Worm (Caenorhabditis elegans): Measurements from ENCODE around the gene F59C12.4.

The F59C12.4 gene

ce11 chrX:16629168-16629567 lies 26.7 kb upstream of the F59C12.4 start:
- no peak for TF ChIP-seq T23F11.4 (GFP tag; optimal IDR thresholded peaks at IDR 0.05)
- no peak for TF ChIP-seq ets-4 (tag; optimal IDR thresholded peaks at IDR 0.05)
- no peak for TF ChIP-seq nhr-11 (tag; optimal IDR thresholded peaks at IDR 0.05)
- no peak for TF ChIP-seq sox-2 (GFP tag; IDR thresholded peaks at IDR 0.05)
- no peak for TF ChIP-seq gmeb-2 (tag; optimal IDR thresholded peaks at IDR 0.05)
- TF ChIP-seq Y22D7AL.16 (tag; optimal IDR thresholded peaks at IDR 0.05), result no peak
- no peak for TF ChIP-seq ceh-22 (tag; optimal IDR thresholded peaks at IDR 0.05)
- no peak for TF ChIP-seq che-1 (tag; optimal IDR thresholded peaks at IDR 0.05)
- no peak for TF ChIP-seq C08G9.2 (tag; optimal IDR thresholded peaks at IDR 0.05)
- no peak for TF ChIP-seq pat-9 (tag; optimal IDR thresholded peaks at IDR 0.05)
- TF ChIP-seq pqm-1 (tag; optimal IDR thresholded peaks at IDR 0.05), result no peak
- TF ChIP-seq ahr-1 (tag; optimal IDR thresholded peaks at IDR 0.05), result no peak
- no peak for TF ChIP-seq zip-5 (tag; optimal IDR thresholded peaks at IDR 0.05)
- TF ChIP-seq nfya-1 (tag; optimal IDR thresholded peaks at IDR 0.05), result no peak
- no peak for TF ChIP-seq ceh-45 (GFP tag; IDR thresholded peaks at IDR 0.05)
- no peak for TF ChIP-seq pha-4 (tag; optimal IDR thresholded peaks at IDR 0.05)
- TF ChIP-seq ttx-3 (tag; optimal IDR thresholded peaks at IDR 0.05), result no peak

DNA sequence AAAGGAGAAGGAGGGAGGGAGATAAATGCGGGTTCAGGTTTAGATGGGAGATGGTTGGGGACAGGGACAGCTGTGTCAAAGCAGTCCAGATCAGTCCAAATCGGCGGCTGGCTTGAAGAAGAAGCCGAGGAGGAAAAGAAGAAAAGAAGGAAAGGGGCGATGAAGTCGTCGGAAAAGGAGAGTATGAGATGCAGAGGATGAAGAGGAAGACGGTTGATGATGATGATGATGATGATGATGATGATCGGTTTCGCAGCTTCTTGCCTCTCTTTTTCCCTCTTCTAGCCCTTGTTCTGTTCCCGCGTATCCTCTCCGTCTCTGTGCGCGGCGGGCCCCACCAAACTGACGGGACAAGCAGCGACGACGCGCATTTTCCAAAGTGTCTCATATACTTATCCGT lies 24.4 kb upstream of the F59C12.4 start:
- no peak for TF ChIP-seq syd-9 (tag; optimal IDR thresholded peaks at IDR 0.05)
- TF ChIP-seq ceh-2 (tag; optimal IDR thresholded peaks at IDR 0.05), result no peak
- TF ChIP-seq pqm-1 (tag; optimal IDR thresholded peaks at IDR 0.05), result no peak
- TF ChIP-seq lim-6 (tag; optimal IDR thresholded peaks at IDR 0.05), result no peak
- TF ChIP-seq hlh-30 (tag; optimal IDR thresholded peaks at IDR 0.05; ENCODE audit: insufficient read depth), result no peak
- TF ChIP-seq zip-5 (tag; optimal IDR thresholded peaks at IDR 0.05), result no peak
- no peak for TF ChIP-seq ceh-6 (GFP tag; optimal IDR thresholded peaks at IDR 0.05)
- no peak for TF ChIP-seq unc-55 (GFP tag; optimal IDR thresholded peaks at IDR 0.05)
- no peak for TF ChIP-seq K09A11.1 (tag; optimal IDR thresholded peaks at IDR 0.05; ENCODE audit: insufficient read depth)
- no peak for TF ChIP-seq K02D7.2 (tag; optimal IDR thresholded peaks at IDR 0.05)
- TF ChIP-seq mec-3 (tag; optimal IDR thresholded peaks at IDR 0.05; ENCODE audit: borderline replicate concordance), result no peak
- no peak for TF ChIP-seq hlh-8 (tag; optimal IDR thresholded peaks at IDR 0.05)
- no peak for TF ChIP-seq pros-1 (tag; optimal IDR thresholded peaks at IDR 0.05)
- no peak for TF ChIP-seq ceh-34 (tag; optimal IDR thresholded peaks at IDR 0.05)

- TF ChIP-seq hlh-6 (tag; optimal IDR thresholded peaks at IDR 0.05) (no peak), elt-2 (tag; optimal IDR thresholded peaks at IDR 0.05) (peak; percentile 80)
These were observed 22.8 kb upstream of the F59C12.4 start for ce11 chrX:16625078-16625808.

- TF ChIP-seq sdc-2 (tag; optimal IDR thresholded peaks at IDR 0.05) (no peak), elt-4 (tag; optimal IDR thresholded peaks at IDR 0.05) (no peak), hlh-8 (tag; optimal IDR thresholded peaks at IDR 0.05) (no peak), unc-42 (tag; optimal IDR thresholded peaks at IDR 0.05) (no peak), unc-55 (GFP tag; optimal IDR thresholded peaks at IDR 0.05) (no peak), nhr-232 (tag; optimal IDR thresholded peaks at IDR 0.05) (no peak)
These were observed 20.8 kb upstream of the F59C12.4 start for ce11 chrX:16623269-16623668.

ce11 chrX:16621467-16621866 lies 19.0 kb upstream of the F59C12.4 start, which contains the start of gene cpg-19:
Gene cpg-19, plus strand, starts transcription at chrX:16621807.
- TF ChIP-seq pqm-1 (tag; optimal IDR thresholded peaks at IDR 0.05) (no peak), pat-9 (tag; optimal IDR thresholded peaks at IDR 0.05) (no peak), fkh-10 (GFP tag; optimal IDR thresholded peaks at IDR 0.05) (no peak), ceh-34 (tag; optimal IDR thresholded peaks at IDR 0.05) (no peak), sox-2 (GFP tag; IDR thresholded peaks at IDR 0.05) (no peak), ceh-6 (GFP tag; optimal IDR thresholded peaks at IDR 0.05) (no peak), lin-11 (tag; optimal IDR thresholded peaks at IDR 0.05) (no peak), hlh-6 (tag; optimal IDR thresholded peaks at IDR 0.05) (no peak), nhr-11 (tag; optimal IDR thresholded peaks at IDR 0.05) (no peak), ttx-3 (tag; optimal IDR thresholded peaks at IDR 0.05) (no peak), eyg-1 (tag; optimal IDR thresholded peaks at IDR 0.05) (no peak), ceh-30 (tag; optimal IDR thresholded peaks at IDR 0.05) (no peak), Y22D7AL.16 (tag; optimal IDR thresholded peaks at IDR 0.05) (no peak), unc-55 (GFP tag; optimal IDR thresholded peaks at IDR 0.05) (no peak), ceh-22 (tag; optimal IDR thresholded peaks at IDR 0.05) (no peak), dmd-4 (tag; optimal IDR thresholded peaks at IDR 0.05; ENCODE audit: borderline replicate concordance) (no peak), zip-5 (tag; optimal IDR thresholded peaks at IDR 0.05) (no peak), K02D7.2 (tag; optimal IDR thresholded peaks at IDR 0.05) (no peak), pha-2 (tag; optimal IDR thresholded peaks at IDR 0.05) (no peak)
